Worm (Caenorhabditis elegans): Measurements from ENCODE around the gene C03B1.4.

C03B1.4 gene

ce11 chrX:6321380-6321779, 42.9 kb upstream of the C03B1.4 start:
- TF ChIP-seq elt-1 (tag; optimal IDR thresholded peaks at IDR 0.05) (peak; percentile 59), nhr-23 (tag; optimal IDR thresholded peaks at IDR 0.05) (no peak)

DNA sequence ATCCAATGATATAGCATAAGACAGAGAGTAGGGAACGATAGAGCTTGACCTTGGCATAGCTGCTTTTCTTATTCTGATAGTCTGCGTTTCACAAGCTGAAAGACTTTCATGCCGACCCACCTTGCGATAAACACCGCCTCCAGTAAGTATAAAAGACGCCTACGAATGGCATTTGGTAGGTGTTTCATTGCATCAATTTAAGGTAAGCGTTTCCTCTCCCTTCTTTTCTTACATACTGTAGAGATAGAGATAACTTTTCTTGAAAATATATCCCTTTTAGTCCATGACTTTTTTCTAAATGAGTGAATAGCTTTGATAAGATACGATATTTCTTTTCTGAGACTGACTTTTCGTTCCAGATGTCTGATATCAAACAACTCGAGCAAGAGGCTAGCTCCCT, 41.2 kb upstream of the C03B1.4 start, which contains the start of gene col-167:
Gene col-167, plus strand, starts transcription at position 360 of the 400 bp plus-strand sequence.
- no peak for TF ChIP-seq nhr-11 (tag; optimal IDR thresholded peaks at IDR 0.05)
- peak; percentile 77 for TF ChIP-seq nhr-25 (tag; optimal IDR thresholded peaks at IDR 0.05)
- TF ChIP-seq nhr-23 (tag; optimal IDR thresholded peaks at IDR 0.05): peak; percentile 1
- TF ChIP-seq elt-2 (tag; optimal IDR thresholded peaks at IDR 0.05): no peak
- TF ChIP-seq nfya-1 (tag; optimal IDR thresholded peaks at IDR 0.05; ENCODE audit: insufficient read depth): peak; percentile 11

ce11 chrX:6324124-6324893, 40.0 kb upstream of the C03B1.4 start:
- TF ChIP-seq R02D3.7 (tag; optimal IDR thresholded peaks at IDR 0.05): peak; percentile 31
- TF ChIP-seq ceh-28 (tag; optimal IDR thresholded peaks at IDR 0.05): peak; percentile 35
- peak; percentile 55 for TF ChIP-seq aly-2 (tag; optimal IDR thresholded peaks at IDR 0.05)
- peak; percentile 14 for TF ChIP-seq tbx-2 (tag; optimal IDR thresholded peaks at IDR 0.05)

DNA sequence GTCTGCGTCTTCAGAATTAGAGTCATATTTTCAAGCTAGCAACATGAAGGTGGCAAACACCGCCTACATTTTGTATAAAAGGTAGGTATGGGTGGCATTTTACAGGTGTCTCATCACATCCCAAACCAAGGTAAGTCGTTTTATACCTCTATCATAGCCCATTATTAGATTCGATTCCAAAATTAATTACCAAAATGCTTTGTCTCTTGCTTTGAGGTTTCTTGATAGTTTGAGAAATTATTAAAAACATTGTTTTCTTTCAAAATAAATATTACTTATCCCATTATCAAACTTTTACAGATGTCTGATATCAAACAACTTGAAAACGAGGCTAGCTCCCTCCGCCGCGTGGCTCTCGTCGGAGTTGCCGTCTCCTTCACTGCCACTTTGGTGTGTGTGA, 38.2 kb upstream of the C03B1.4 start, which contains the start of gene col-168:
Gene col-168, plus strand, starts transcription at position 301 of the 400 bp plus-strand sequence.
- TF ChIP-seq pha-4 (tag; optimal IDR thresholded peaks at IDR 0.05): no peak
- TF ChIP-seq sea-2 (GFP tag; optimal IDR thresholded peaks at IDR 0.05): no peak
- no peak for TF ChIP-seq elt-3 (tag; optimal IDR thresholded peaks at IDR 0.05)
- no peak for TF ChIP-seq nhr-67 (tag; optimal IDR thresholded peaks at IDR 0.05)
- TF ChIP-seq nhr-23 (tag; optimal IDR thresholded peaks at IDR 0.05): no peak
- TF ChIP-seq nhr-28 (tag; optimal IDR thresholded peaks at IDR 0.05): no peak
- no peak for TF ChIP-seq daf-12 (tag; optimal IDR thresholded peaks at IDR 0.05)
- no peak for TF ChIP-seq elt-1 (tag; optimal IDR thresholded peaks at IDR 0.05)
- no peak for TF ChIP-seq egl-5 (tag; optimal IDR thresholded peaks at IDR 0.05)
- TF ChIP-seq ztf-11 (tag; optimal IDR thresholded peaks at IDR 0.05): no peak
- no peak for TF ChIP-seq tbx-2 (tag; optimal IDR thresholded peaks at IDR 0.05)
- no peak for TF ChIP-seq R02D3.7 (tag; optimal IDR thresholded peaks at IDR 0.05)
- TF ChIP-seq nhr-12 (tag; optimal IDR thresholded peaks at IDR 0.05): no peak
- no peak for TF ChIP-seq ZK546.5 (tag; optimal IDR thresholded peaks at IDR 0.05)
- TF ChIP-seq ama-1 (optimal IDR thresholded peaks at IDR 0.05): no peak
- TF ChIP-seq egl-27 (tag; optimal IDR thresholded peaks at IDR 0.05): no peak

- TF ChIP-seq elt-3 (tag; optimal IDR thresholded peaks at IDR 0.05) (peak in 1 of 3 experiments; percentile 24), elt-1 (tag; optimal IDR thresholded peaks at IDR 0.05) (no peak), egl-27 (tag; optimal IDR thresholded peaks at IDR 0.05) (no peak)
Measured at ce11 chrX:6328860-6329259, 35.4 kb upstream of the C03B1.4 start, which contains the start of gene col-169. col-169 (plus strand) TSS chrX:6329160.

ce11 chrX:6331409-6331808, 32.9 kb upstream of the C03B1.4 start, which contains the start of gene col-170:
col-170 (plus strand) TSS chrX:6331709.
- TF ChIP-seq pha-4 (tag; optimal IDR thresholded peaks at IDR 0.05) (no peak), snpc-4 (tag; optimal IDR thresholded peaks at IDR 0.05) (no peak), ama-1 (optimal IDR thresholded peaks at IDR 0.05) (no peak), ztf-11 (tag; optimal IDR thresholded peaks at IDR 0.05) (no peak), fkh-2 (tag; optimal IDR thresholded peaks at IDR 0.05) (no peak), egl-27 (tag; optimal IDR thresholded peaks at IDR 0.05) (no peak), nhr-67 (tag; optimal IDR thresholded peaks at IDR 0.05) (no peak), unc-62 (GFP tag; optimal IDR thresholded peaks at IDR 0.05) (no peak), mdl-1 (tag; optimal IDR thresholded peaks at IDR 0.05) (no peak), skn-1 (tag; optimal IDR thresholded peaks at IDR 0.05) (no peak), fos-1 (tag; optimal IDR thresholded peaks at IDR 0.05) (no peak), nhr-28 (tag; optimal IDR thresholded peaks at IDR 0.05) (no peak), nhr-11 (tag; optimal IDR thresholded peaks at IDR 0.05) (no peak), daf-12 (tag; optimal IDR thresholded peaks at IDR 0.05) (no peak)

DNA sequence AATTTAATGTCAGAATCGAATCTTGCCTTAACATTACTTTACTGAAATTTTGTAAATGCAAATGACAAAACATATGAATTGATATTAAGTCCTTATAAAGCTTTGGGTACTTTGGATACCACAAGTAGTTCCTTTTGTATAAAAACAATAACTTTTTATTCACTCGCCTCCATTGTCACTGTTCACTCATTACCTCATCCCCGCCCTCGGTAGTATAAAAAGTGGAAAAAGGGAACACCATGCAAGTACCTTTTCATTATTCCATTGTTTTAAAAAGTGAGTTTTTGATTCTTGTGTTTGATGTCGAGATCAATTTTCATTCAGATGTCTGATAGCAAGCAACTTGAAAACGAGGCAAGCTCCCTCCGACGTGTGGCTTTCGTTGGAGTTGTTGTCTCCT, 30.3 kb upstream of the C03B1.4 start, which contains the start of gene col-171:
Gene col-171, plus strand, starts transcription at position 301 of the 400 bp plus-strand sequence.
- TF ChIP-seq nhr-67 (tag; optimal IDR thresholded peaks at IDR 0.05): no peak
- no peak for TF ChIP-seq pqm-1 (tag; optimal IDR thresholded peaks at IDR 0.05)
- no peak for TF ChIP-seq snpc-4 (tag; optimal IDR thresholded peaks at IDR 0.05)
- TF ChIP-seq lin-39 (tag; optimal IDR thresholded peaks at IDR 0.05): no peak
- TF ChIP-seq lsy-12 (tag; optimal IDR thresholded peaks at IDR 0.05): no peak
- TF ChIP-seq nhr-43 (tag; optimal IDR thresholded peaks at IDR 0.05; ENCODE audit: poor library complexity, severe bottlenecking): no peak
- no peak for TF ChIP-seq R02D3.7 (tag; optimal IDR thresholded peaks at IDR 0.05)
- TF ChIP-seq nhr-23 (tag; optimal IDR thresholded peaks at IDR 0.05): no peak
- no peak for TF ChIP-seq skn-1 (tag; optimal IDR thresholded peaks at IDR 0.05)
- TF ChIP-seq nhr-28 (tag; optimal IDR thresholded peaks at IDR 0.05): no peak
